Worm (Caenorhabditis elegans) whole organism, mixed stage, embryonic: ENCODE results near the gene T09A5.5.

ENCODE experiments used
- M03D4.4 ChIP-seq: sonication (generic microtip); optimal IDR thresholded peaks from 2 replicates; lab custom pipeline; 2017; ENCODE audit warnings: mild to moderate bottlenecking, missing genetic modification characterization, missing compliant biosample characterization
- bed-3 ChIP-seq: fragments of 200-800 bp; sonication (Bioruptor generic); optimal IDR thresholded peaks from 3 replicates; lab custom pipeline; 2018; ENCODE audit warnings: mild to moderate bottlenecking, missing genetic modification characterization, moderate library complexity, missing compliant biosample characterization
- blmp-1 ChIP-seq: fragments of 150-350 bp; optimal IDR thresholded peaks from 2 replicates; lab custom pipeline; 2014; ENCODE audit warnings: missing biosample characterization, missing genetic modification characterization
- ceh-39 ChIP-seq: fragments of 150-350 bp; optimal IDR thresholded peaks from 2 replicates; lab custom pipeline; 2014; ENCODE audit warnings: missing biosample characterization, missing genetic modification characterization
- ceh-43 ChIP-seq: fragments of 200-800 bp; sonication (Bioruptor generic); optimal IDR thresholded peaks from 2 replicates; lab custom pipeline; 2018; ENCODE audit warnings: mild to moderate bottlenecking, missing genetic modification characterization, moderate library complexity, missing compliant biosample characterization
- ceh-83 ChIP-seq: fragments of 200-800 bp; sonication (Bioruptor generic); optimal IDR thresholded peaks from 2 replicates; lab custom pipeline; 2018; ENCODE audit warnings: mild to moderate bottlenecking, missing genetic modification characterization, missing compliant biosample characterization
- ces-1 ChIP-seq: fragments of 150-350 bp; optimal IDR thresholded peaks from 2 replicates; lab custom pipeline; 2014; ENCODE audit warnings: missing biosample characterization, missing genetic modification reagents, missing genetic modification characterization
- cnd-1 ChIP-seq: fragments of 200-800 bp; sonication (Bioruptor generic); optimal IDR thresholded peaks from 2 replicates; lab custom pipeline; 2018; ENCODE audit warnings: mild to moderate bottlenecking, missing genetic modification characterization, missing compliant biosample characterization
- drap-1 ChIP-seq: fragments of 200-800 bp; sonication (Bioruptor generic); optimal IDR thresholded peaks from 3 replicates; lab custom pipeline; 2018; ENCODE audit warnings: mild to moderate bottlenecking, missing genetic modification characterization, missing compliant biosample characterization
- elt-1 ChIP-seq: sonication (generic microtip); optimal IDR thresholded peaks from 2 replicates; lab custom pipeline; 2017; ENCODE audit warnings: missing genetic modification characterization, mild to moderate bottlenecking, missing compliant biosample characterization, antibody characterized with exemption, moderate library complexity, borderline replicate concordance; ENCODE audit not compliant: insufficient read depth
- elt-3 ChIP-seq: fragments of 150-350 bp; optimal IDR thresholded peaks from 2 replicates; lab custom pipeline; 2014; ENCODE audit warnings: missing biosample characterization, missing genetic modification characterization
- flh-1 ChIP-seq: fragments of 200-800 bp; sonication (Bioruptor generic); optimal IDR thresholded peaks from 2 replicates; lab custom pipeline; 2018; ENCODE audit warnings: mild to moderate bottlenecking, missing genetic modification characterization, moderate library complexity, missing compliant biosample characterization
- ham-2 ChIP-seq: fragments of 200-800 bp; sonication (Bioruptor generic); optimal IDR thresholded peaks from 2 replicates; lab custom pipeline; 2018; ENCODE audit warnings: mild to moderate bottlenecking, missing genetic modification characterization, missing compliant biosample characterization
- hlh-1 ChIP-seq: fragments of 150-350 bp; optimal IDR thresholded peaks from 2 replicates; lab custom pipeline; 2014; ENCODE audit warnings: missing biosample characterization, missing genetic modification reagents, missing genetic modification characterization
- lin-13 ChIP-seq: fragments of 150-350 bp; optimal IDR thresholded peaks from 2 replicates; lab custom pipeline; 2014; ENCODE audit warnings: missing biosample characterization, missing genetic modification characterization
- lin-32 ChIP-seq: fragments of 200-800 bp; sonication (Bioruptor generic); optimal IDR thresholded peaks from 2 replicates; lab custom pipeline; 2018; ENCODE audit warnings: mild to moderate bottlenecking, missing genetic modification characterization, missing compliant biosample characterization
- lsy-2 ChIP-seq: fragments of 150-350 bp; optimal IDR thresholded peaks from 2 replicates; lab custom pipeline; 2014; ENCODE audit warnings: missing biosample characterization, missing genetic modification characterization
- mab-5 ChIP-seq: fragments of 150-350 bp; optimal IDR thresholded peaks from 2 replicates; lab custom pipeline; 2014; ENCODE audit warnings: missing biosample characterization, missing genetic modification characterization
- mep-1 ChIP-seq: fragments of 150-350 bp; optimal IDR thresholded peaks from 2 replicates; lab custom pipeline; 2017; ENCODE audit warnings: missing biosample characterization, missing genetic modification reagents, missing genetic modification characterization, inconsistent platforms
- mls-2 ChIP-seq: sonication (generic microtip); optimal IDR thresholded peaks from 2 replicates; lab custom pipeline; 2016; ENCODE audit warnings: mild to moderate bottlenecking, missing genetic modification characterization, moderate library complexity, missing compliant biosample characterization
- nhr-12 ChIP-seq: fragments of 150-350 bp; optimal IDR thresholded peaks from 2 replicates; lab custom pipeline; 2014; ENCODE audit warnings: missing biosample characterization, missing genetic modification characterization
- nhr-2 ChIP-seq: fragments of 150-350 bp; optimal IDR thresholded peaks from 2 replicates; lab custom pipeline; 2014; ENCODE audit warnings: missing biosample characterization, missing genetic modification characterization
- nhr-237 ChIP-seq: fragments of 150-350 bp; optimal IDR thresholded peaks from 2 replicates; lab custom pipeline; 2014; ENCODE audit warnings: missing biosample characterization, missing genetic modification characterization
- nhr-28 ChIP-seq: fragments of 150-350 bp; optimal IDR thresholded peaks from 2 replicates; lab custom pipeline; 2014; ENCODE audit warnings: missing biosample characterization, missing genetic modification characterization
- nhr-76 ChIP-seq: sonication (generic microtip); optimal IDR thresholded peaks from 2 replicates; lab custom pipeline; 2017; ENCODE audit warnings: missing biosample characterization, missing genetic modification characterization
- pha-4 ChIP-seq: fragments of 150-350 bp; optimal IDR thresholded peaks from 2 replicates; lab custom pipeline; 2018; ENCODE audit warnings: missing biosample characterization, missing genetic modification reagents, missing genetic modification characterization
- sem-2 ChIP-seq: fragments of 200-800 bp; sonication (Bioruptor generic); optimal IDR thresholded peaks from 2 replicates; lab custom pipeline; 2018; ENCODE audit warnings: mild to moderate bottlenecking, missing genetic modification characterization, missing compliant biosample characterization
- snpc-4 ChIP-seq: fragments of 150-350 bp; optimal IDR thresholded peaks from 2 replicates; lab custom pipeline; 2014; ENCODE audit warnings: missing biosample characterization, missing genetic modification characterization
- sptf-1 ChIP-seq: sonication (generic microtip); optimal IDR thresholded peaks from 2 replicates; lab custom pipeline; 2017; ENCODE audit warnings: mild to moderate bottlenecking, missing genetic modification characterization, moderate library complexity, missing compliant biosample characterization
- tbx-8 ChIP-seq: fragments of 200-800 bp; sonication (Bioruptor generic); optimal IDR thresholded peaks from 2 replicates; lab custom pipeline; 2018; ENCODE audit warnings: mild to moderate bottlenecking, missing genetic modification characterization, moderate library complexity, missing compliant biosample characterization
- unc-120 ChIP-seq: sonication (generic microtip); optimal IDR thresholded peaks from 2 replicates; lab custom pipeline; 2017; ENCODE audit warnings: missing genetic modification characterization, missing compliant biosample characterization; ENCODE audit not compliant: poor library complexity, severe bottlenecking
- unc-39 ChIP-seq: fragments of 150-350 bp; optimal IDR thresholded peaks from 2 replicates; lab custom pipeline; 2014; ENCODE audit warnings: missing biosample characterization, missing genetic modification characterization
- unc-62 ChIP-seq: fragments of 150-350 bp; optimal IDR thresholded peaks from 2 replicates; lab custom pipeline; 2014; ENCODE audit warnings: missing biosample characterization, missing genetic modification reagents, missing genetic modification characterization
- zip-8 ChIP-seq: fragments of 150-350 bp; optimal IDR thresholded peaks from 2 replicates; lab custom pipeline; 2014; ENCODE audit warnings: missing biosample characterization, missing genetic modification characterization
- ztf-11 ChIP-seq: fragments of 150-350 bp; optimal IDR thresholded peaks from 2 replicates; lab custom pipeline; 2014; ENCODE audit warnings: missing biosample characterization, missing genetic modification characterization

T09A5.5 gene

DNA sequence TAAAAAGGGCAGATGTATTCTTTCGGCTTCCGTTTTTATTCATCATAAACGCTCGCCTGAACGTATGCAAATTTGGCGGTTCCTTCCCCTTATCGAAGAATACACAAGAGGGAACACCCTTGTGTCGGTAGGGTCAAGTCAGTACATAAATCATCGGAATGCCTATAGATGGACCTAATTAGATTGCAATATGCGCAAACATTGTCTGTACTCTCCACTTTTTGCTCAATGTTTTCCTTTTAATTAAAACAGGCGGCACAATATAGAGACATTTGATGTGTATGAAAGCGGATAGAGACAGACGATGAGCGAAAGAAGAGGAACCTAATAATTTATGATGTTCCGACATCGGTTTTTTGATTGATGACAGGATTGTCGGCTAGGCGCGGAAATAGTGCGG, 39.4 kb downstream of the T09A5.5 start:
- TF ChIP-seq snpc-4 (tag; lab: Kevin White, UChicago), result no peak
- TF ChIP-seq pha-4 (tag; lab: Kevin White, UChicago), result peak; percentile 43
- no peak for TF ChIP-seq lin-32 (GFP tag; lab: Kevin White, UChicago)
- TF ChIP-seq ztf-11 (tag; lab: Kevin White, UChicago), result peak; percentile 45
- TF ChIP-seq ces-1, result peak; percentile 67
- TF ChIP-seq nhr-2, result peak; percentile 98
- TF ChIP-seq bed-3 (GFP tag; lab: Kevin White, UChicago), result no peak
- peak; percentile 87 for TF ChIP-seq mls-2 (tag; lab: Kevin White, UChicago)
- TF ChIP-seq mab-5 (tag; lab: Kevin White, UChicago), result peak; percentile 13
- no peak for TF ChIP-seq drap-1 (GFP tag; lab: Kevin White, UChicago)
- TF ChIP-seq flh-1 (GFP tag; lab: Kevin White, UChicago), result no peak
- TF ChIP-seq ham-2 (GFP tag; lab: Kevin White, UChicago), result peak; percentile 38
- TF ChIP-seq ceh-39, result no peak
- peak; percentile 57 for TF ChIP-seq ceh-43 (GFP tag; lab: Kevin White, UChicago)
- TF ChIP-seq unc-62 (GFP tag; lab: Kevin White, UChicago), result peak; percentile 93
- TF ChIP-seq sptf-1 (tag; lab: Kevin White, UChicago), result peak; percentile 55
- no peak for TF ChIP-seq unc-39 (tag; lab: Kevin White, UChicago)
- TF ChIP-seq elt-1 (tag; lab: Kevin White, UChicago), result peak; percentile 28

DNA sequence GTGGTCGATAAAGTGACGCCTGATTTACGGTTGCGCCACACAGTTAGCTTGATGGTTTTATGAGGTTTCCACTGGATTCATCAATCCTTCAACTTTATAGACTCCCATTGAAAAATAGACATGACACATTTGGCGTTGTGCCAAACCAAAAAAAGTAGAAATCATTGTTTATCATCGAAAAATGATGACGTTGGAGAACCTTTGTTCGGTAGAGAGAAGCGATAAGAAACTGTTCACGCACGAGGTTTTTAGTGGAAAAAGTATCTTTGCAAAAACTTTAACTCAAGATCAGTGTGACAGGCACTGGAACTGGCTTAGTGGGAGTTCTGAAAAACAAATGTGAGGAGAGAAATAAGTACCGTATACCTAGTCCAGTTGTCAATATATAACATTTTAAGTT, 39.9 kb downstream of the T09A5.5 start:
- TF ChIP-seq unc-120 (tag; lab: Kevin White, UChicago), result no peak
- no peak for TF ChIP-seq mls-2 (tag; lab: Kevin White, UChicago)
- no peak for TF ChIP-seq sptf-1 (tag; lab: Kevin White, UChicago)
- TF ChIP-seq, all 35 proteins: peak for 0

DNA sequence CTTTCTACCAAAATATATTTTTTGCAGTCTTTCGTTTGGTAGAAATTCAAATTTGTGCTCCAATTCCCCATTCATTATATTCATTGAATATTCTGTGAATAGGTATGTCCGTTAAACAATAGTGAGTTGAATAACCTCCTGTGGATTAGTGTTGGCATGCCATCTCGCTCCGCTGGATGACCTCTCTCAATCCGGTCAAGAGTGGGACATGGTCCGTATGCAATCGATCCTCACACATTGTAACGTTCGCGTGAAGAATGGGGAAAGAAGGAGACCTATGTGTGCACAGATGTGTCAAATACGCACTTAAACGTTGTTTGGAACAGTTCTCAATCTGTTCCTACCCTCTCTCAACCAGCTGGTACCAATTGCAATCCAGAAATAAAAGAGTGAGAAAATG, 40.3 kb downstream of the T09A5.5 start:
- TF ChIP-seq nhr-12 (tag; lab: Kevin White, UChicago) (no peak), nhr-76 (tag; lab: Kevin White, UChicago) (no peak), unc-62 (GFP tag; lab: Kevin White, UChicago) (peak; percentile 11), lin-32 (GFP tag; lab: Kevin White, UChicago) (peak; percentile 48), mep-1 (peak; percentile 14), nhr-28 (tag; lab: Kevin White, UChicago) (no peak), mab-5 (tag; lab: Kevin White, UChicago) (no peak), drap-1 (GFP tag; lab: Kevin White, UChicago) (no peak), cnd-1 (tag; lab: Kevin White, UChicago) (peak; percentile 79), ceh-43 (GFP tag; lab: Kevin White, UChicago) (no peak), sem-2 (GFP tag; lab: Kevin White, UChicago) (no peak), hlh-1 (tag; lab: Kevin White, UChicago) (no peak), tbx-8 (GFP tag; lab: Kevin White, UChicago) (no peak), ceh-83 (no peak), flh-1 (GFP tag; lab: Kevin White, UChicago) (no peak), blmp-1 (tag; lab: Kevin White, UChicago) (no peak), mls-2 (tag; lab: Kevin White, UChicago) (no peak), nhr-2 (peak; percentile 99)

DNA sequence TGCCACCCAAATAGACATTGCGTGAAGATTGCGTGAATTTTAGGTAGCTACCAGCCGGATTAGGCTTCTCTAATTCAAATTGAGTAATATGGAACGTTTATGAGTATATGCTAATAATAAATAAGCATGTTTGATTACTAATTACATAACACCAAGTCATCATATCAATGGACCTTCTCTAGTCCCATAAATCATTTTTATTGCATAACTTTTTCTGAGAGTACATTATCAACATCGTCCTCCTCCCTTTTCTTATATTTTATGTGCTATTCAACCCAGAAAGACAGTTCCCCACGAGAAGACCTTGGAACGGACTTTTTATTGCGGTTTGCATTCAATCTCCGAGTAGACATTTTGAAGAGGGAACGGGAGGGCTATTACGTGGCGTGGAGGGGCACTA, 41.2 kb downstream of the T09A5.5 start:
- TF ChIP-seq bed-3 (GFP tag; lab: Kevin White, UChicago) (no peak), drap-1 (GFP tag; lab: Kevin White, UChicago) (no peak), sptf-1 (tag; lab: Kevin White, UChicago) (peak; percentile 49), unc-62 (GFP tag; lab: Kevin White, UChicago) (peak; percentile 65), blmp-1 (tag; lab: Kevin White, UChicago) (no peak), unc-39 (tag; lab: Kevin White, UChicago) (no peak), zip-8 (peak; percentile 14), nhr-2 (peak; percentile 79), ceh-43 (GFP tag; lab: Kevin White, UChicago) (no peak), pha-4 (tag; lab: Kevin White, UChicago) (no peak), lin-13 (tag; lab: Kevin White, UChicago) (no peak), lsy-2 (tag; lab: Kevin White, UChicago) (no peak), ces-1 (peak; percentile 50), M03D4.4 (tag; lab: Kevin White, UChicago) (peak; percentile 27), ham-2 (GFP tag; lab: Kevin White, UChicago) (peak; percentile 18), lin-32 (GFP tag; lab: Kevin White, UChicago) (peak; percentile 21), nhr-12 (tag; lab: Kevin White, UChicago) (peak; percentile 7), mab-5 (tag; lab: Kevin White, UChicago) (peak; percentile 46), elt-3 (tag; lab: Kevin White, UChicago) (no peak), nhr-237 (tag; lab: Kevin White, UChicago) (no peak), ceh-83 (no peak), nhr-76 (tag; lab: Kevin White, UChicago) (no peak), unc-120 (tag; lab: Kevin White, UChicago) (no peak), mep-1 (no peak), ztf-11 (tag; lab: Kevin White, UChicago) (peak; percentile 7)
